Fruit fly (Drosophila melanogaster): ENCODE measurements around the gene Ubi-p5E.

dm6 chrX:6311516-6311915, 32.1 kb upstream of the Ubi-p5E start:
- TF ChIP-seq CG8478 (optimal IDR thresholded peaks at IDR 0.05): no peak
- TF ChIP-seq CTCF (optimal IDR thresholded peaks at IDR 0.05): no peak

Data from S2 (cell line).